Fruit fly (Drosophila melanogaster) whole organism: ENCODE data around the gene spir.

Source experiments
- CG8478 ChIP-seq: fragments of >200 bp; optimal IDR thresholded peaks from 2 replicates; lab custom pipeline; 2018; ENCODE audit warnings: inconsistent platforms
- Dll ChIP-seq: fragments of >200 bp; optimal IDR thresholded peaks from 2 replicates; lab custom pipeline; 2017
- EcR ChIP-seq, 2 experiments: fragments of >200 bp; optimal IDR thresholded peaks; 2 replicates each; lab custom pipeline; 2017; ENCODE audit warnings: missing biosample characterization in 2 of 2, missing genetic modification characterization in 2 of 2, missing genetic modification reagents in 2 of 2
- pan ChIP-seq: fragments of >200 bp; optimal IDR thresholded peaks from 2 replicates; lab custom pipeline; 2017
- psq ChIP-seq: fragments of >200 bp; optimal IDR thresholded peaks from 2 replicates; lab custom pipeline; 2017
- usp ChIP-seq: fragments of >200 bp; optimal IDR thresholded peaks from 2 replicates; lab custom pipeline; 2017; ENCODE audit warnings: missing biosample characterization, missing genetic modification characterization, mixed read lengths

dm6 chr2L:20390004-20390403 is 79.0 kb downstream of the spir start:
- TF ChIP-seq usp (GFP tag; lab: Kevin White, UChicago) (no peak), EcR (GFP tag; optimal IDR thresholded peaks at IDR 0.05; lab: Kevin White, UChicago) (no peak), psq (lab: Kevin White, UChicago) (no peak), pan (no peak), Dll (no peak), CG8478 (lab: Kevin White, UChicago) (no peak)
